Worm (Caenorhabditis elegans) whole organism, midembryonic: ENCODE measurements around the gene Y105C5B.20.

Source experiments
- cog-1 ChIP-seq: sonication (generic microtip); optimal IDR thresholded peaks from 2 replicates; lab custom pipeline; 2016; ENCODE audit warnings: missing genetic modification characterization, missing compliant biosample characterization
- flt-1 ChIP-seq: fragments of 200-800 bp; sonication (Bioruptor generic); IDR thresholded peaks from 2 replicates; pipeline ENCODE4 v1.3.6; 2022; ENCODE audit warnings: missing genetic modification characterization, missing compliant biosample characterization
- klf-2 ChIP-seq: fragments of 200-800 bp; sonication (Bioruptor generic); conservative IDR thresholded peaks from 2 replicates; pipeline ENCODE4 v1.3.6; 2022; ENCODE audit warnings: missing genetic modification reagents, missing genetic modification characterization, missing compliant biosample characterization
- med-1 ChIP-seq: sonication (generic microtip); optimal IDR thresholded peaks from 2 replicates; lab custom pipeline; 2017; ENCODE audit warnings: missing genetic modification characterization, mild to moderate bottlenecking, missing compliant biosample characterization, antibody characterized with exemption, missing genetic modification reagents; ENCODE audit not compliant: insufficient read depth
- ref-1 ChIP-seq: fragments of 200-800 bp; sonication (Bioruptor generic); conservative IDR thresholded peaks from 2 replicates; pipeline ENCODE4 v1.3.6; 2022; ENCODE audit warnings: missing genetic modification reagents, missing genetic modification characterization, missing compliant biosample characterization
- ztf-23 ChIP-seq: fragments of 200-800 bp; sonication (Bioruptor generic); IDR thresholded peaks from 2 replicates; pipeline ENCODE4 v1.3.6; 2022; ENCODE audit warnings: missing genetic modification reagents, missing genetic modification characterization, missing compliant biosample characterization
- ztf-29 ChIP-seq: fragments of 200-800 bp; sonication (Bioruptor generic); IDR thresholded peaks from 2 replicates; pipeline ENCODE4 v1.3.6; 2022; ENCODE audit warnings: missing genetic modification reagents, missing genetic modification characterization, missing compliant biosample characterization

DNA sequence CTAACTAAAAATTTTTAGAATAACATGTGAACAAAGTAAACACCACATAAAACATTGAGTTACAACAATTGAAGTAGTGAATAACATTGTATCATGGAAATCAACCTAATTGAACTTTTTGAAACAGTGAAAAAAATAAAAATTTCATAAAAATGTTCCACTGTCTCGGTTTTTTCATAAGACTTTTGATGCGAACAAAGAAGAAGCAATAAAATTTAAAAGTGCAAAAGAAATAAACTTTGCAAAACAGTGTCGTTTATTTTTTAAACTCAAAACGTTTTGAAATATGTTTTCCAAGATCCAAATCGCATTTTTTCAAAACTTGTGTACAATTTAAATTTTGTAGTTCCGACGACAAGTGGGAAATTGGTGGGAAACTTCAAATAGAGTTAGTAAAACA is 43.6 kb upstream of the Y105C5B.20 start:
- TF ChIP-seq klf-2 (GFP tag; lab: Robert Waterston, UW), result no peak
- TF ChIP-seq med-1, result no peak
- no peak for TF ChIP-seq flt-1 (GFP tag; lab: Robert Waterston, UW)
- no peak for TF ChIP-seq ztf-23 (GFP tag; lab: Robert Waterston, UW)
- no peak for TF ChIP-seq ref-1 (GFP tag; lab: Robert Waterston, UW)
- TF ChIP-seq ztf-29 (GFP tag; lab: Robert Waterston, UW), result no peak
- no peak for TF ChIP-seq cog-1
